Fruit fly (Drosophila melanogaster) whole organism, pupa: ENCODE results near the gene Trf5.

Experiments used
- CG34367 ChIP-seq: fragments of 200-800 bp; sonication (Bioruptor generic); optimal IDR thresholded peaks from 2 replicates; lab custom pipeline; 2018; ENCODE audit warnings: missing biosample characterization, mild to moderate bottlenecking, missing genetic modification characterization
- CG9948 ChIP-seq: fragments of 200-800 bp; sonication (Bioruptor generic); optimal IDR thresholded peaks from 2 replicates; lab custom pipeline; 2018; ENCODE audit warnings: missing biosample characterization, mild to moderate bottlenecking, missing genetic modification characterization, moderate library complexity
- fd96Ca ChIP-seq: fragments of 200-800 bp; sonication (Bioruptor generic); IDR thresholded peaks from 3 replicates; pipeline ENCODE4 v1.3.6; 2022; ENCODE audit warnings: missing biosample characterization, missing genetic modification characterization
- gl ChIP-seq: fragments of 200-800 bp; sonication (Bioruptor generic); optimal IDR thresholded peaks from 2 replicates; lab custom pipeline; 2018; ENCODE audit warnings: missing biosample characterization, mild to moderate bottlenecking, missing genetic modification characterization

- no peak for TF ChIP-seq CG34367 (tag; lab: Kevin White, UChicago)
- no peak for TF ChIP-seq fd96Ca (GFP tag; lab: Robert Waterston, UW)
- TF ChIP-seq gl (tag; lab: Kevin White, UChicago) = no peak
- no peak for TF ChIP-seq CG9948
Measured at dm6 chr2L:2720368-2720767, 24.1 kb upstream of the Trf5 start.
